Worm (Caenorhabditis elegans): Measurements from ENCODE around the gene F28B4.3.

Gene F28B4.3

DNA sequence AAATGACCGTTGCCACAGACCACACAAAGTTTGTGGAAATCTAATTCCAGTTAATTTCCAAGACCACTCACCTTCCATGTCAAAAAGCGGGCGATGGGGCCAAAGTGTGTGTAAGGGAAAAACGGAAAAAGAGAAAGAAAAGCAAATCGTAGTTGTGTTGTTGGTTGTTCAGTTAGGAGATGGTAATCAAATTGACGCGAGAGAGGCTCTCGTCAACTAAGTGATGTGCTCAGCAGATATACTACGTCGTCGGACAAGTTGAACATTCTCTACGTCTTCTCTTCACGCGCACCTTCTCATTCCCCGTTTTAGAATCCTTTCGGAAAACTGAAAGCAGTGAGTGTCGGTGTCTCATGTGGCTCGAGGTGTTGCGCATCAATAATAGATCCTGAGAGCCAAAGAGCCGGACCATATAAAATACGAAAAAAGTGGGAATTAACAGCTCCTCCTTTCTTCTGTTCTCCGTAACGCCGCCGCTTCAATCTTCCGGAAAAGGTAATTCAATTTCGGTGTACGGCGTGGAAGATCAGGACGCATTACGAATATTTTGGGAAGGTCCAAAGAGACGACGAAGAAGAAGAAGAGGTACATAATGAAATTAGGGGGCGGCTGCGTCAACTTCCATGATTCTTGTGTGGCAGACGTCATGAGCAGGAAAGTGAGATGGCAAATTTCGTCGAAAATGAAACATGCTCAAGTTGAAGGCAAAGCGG is 43.7 kb downstream of the F28B4.3 start:
- TF ChIP-seq nhr-76 (tag; optimal IDR thresholded peaks at IDR 0.05) (no peak), zag-1 (tag; optimal IDR thresholded peaks at IDR 0.05) (no peak), fkh-10 (GFP tag; optimal IDR thresholded peaks at IDR 0.05) (peak; percentile 29)

DNA sequence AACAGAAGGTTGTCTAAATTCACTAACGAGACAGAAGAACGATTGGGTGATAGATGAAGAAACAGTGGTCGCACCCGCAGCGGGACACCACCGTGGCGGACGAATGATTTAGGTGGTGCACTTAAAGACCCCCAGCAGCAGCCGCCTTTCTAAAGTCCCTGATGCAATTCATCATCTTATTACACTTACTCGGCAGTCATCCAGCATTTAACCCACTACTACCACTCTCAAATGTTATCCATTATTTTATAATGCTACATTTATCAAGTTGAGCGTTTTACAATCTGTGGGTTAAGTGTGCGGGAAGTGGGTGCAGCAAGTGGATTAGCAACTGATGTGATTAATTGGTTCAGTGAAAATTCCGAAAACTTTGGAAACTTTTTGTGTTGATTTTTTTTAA is 45.0 kb downstream of the F28B4.3 start:
- peak; percentile 30 for TF ChIP-seq lin-39 (tag; optimal IDR thresholded peaks at IDR 0.05)
- TF ChIP-seq aly-2 (tag; optimal IDR thresholded peaks at IDR 0.05) = no peak

DNA sequence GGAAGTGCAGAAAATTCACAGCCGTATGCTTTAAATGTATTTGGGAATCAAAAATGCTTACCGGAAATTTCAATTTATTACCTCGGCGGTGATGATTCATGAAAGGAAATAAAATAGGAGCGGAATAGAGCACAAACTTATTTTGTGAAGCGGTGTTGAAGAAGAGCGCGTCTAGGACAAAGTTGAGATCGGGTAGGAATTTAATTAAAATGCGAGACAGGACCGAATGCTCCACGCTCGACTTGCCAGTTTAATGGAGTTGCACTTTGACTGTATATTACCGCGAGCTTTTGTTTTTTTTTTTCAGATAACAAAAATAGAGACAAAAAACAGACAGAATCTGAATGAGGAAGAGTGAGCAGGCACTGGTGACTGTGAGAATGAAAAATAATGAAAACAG is 50.6 kb downstream of the F28B4.3 start:
- no peak for TF ChIP-seq elt-2 (tag; optimal IDR thresholded peaks at IDR 0.05)
- no peak for TF ChIP-seq egl-27 (tag; optimal IDR thresholded peaks at IDR 0.05)
- no peak for TF ChIP-seq ceh-28 (tag; optimal IDR thresholded peaks at IDR 0.05)
- TF ChIP-seq nhr-77 (tag; optimal IDR thresholded peaks at IDR 0.05) = no peak

DNA sequence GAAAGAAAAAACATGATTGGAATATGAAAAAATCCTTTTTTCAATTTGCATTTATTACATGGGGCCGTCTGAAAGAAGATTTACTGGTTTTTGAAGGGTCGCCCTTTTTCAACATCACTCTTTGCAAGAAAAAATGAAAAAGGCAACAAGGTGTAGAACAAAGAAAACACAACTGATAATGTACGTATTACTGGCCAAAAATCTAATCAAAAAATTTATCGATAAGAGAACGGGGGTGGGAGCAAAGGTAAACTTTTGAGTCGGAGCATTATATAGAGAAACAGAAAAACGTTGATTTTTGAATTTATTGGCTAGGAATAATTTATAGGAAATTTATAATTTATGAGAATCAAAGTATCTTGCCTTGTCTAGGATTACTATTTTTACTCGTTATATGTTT is 53.3 kb downstream of the F28B4.3 start:
- peak; percentile 76 for TF ChIP-seq elt-2 (tag; optimal IDR thresholded peaks at IDR 0.05)
- TF ChIP-seq nhr-23 (tag; optimal IDR thresholded peaks at IDR 0.05) = no peak
- TF ChIP-seq pqm-1 (tag; optimal IDR thresholded peaks at IDR 0.05) = peak; percentile 43
- no peak for TF ChIP-seq eor-1 (tag; optimal IDR thresholded peaks at IDR 0.05)

DNA sequence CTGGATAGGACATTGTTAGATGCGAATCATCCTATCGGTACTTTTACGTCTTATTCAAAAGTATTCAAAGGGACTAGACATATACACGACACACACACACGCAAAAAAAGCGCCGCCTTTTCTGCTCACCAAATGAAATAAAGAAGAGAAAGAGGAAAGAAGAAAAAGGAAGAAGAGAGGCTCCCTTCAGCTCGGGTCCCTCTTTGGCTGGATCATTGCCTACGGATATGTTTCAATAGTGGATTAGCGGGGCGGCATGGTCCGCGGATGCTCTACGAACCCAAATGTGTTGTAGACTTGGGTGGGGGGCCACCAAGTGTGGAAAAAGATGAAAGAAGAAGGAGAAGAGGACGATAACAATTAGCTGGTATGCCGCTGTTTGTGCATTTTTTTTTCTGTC is 53.8 kb downstream of the F28B4.3 start:
- TF ChIP-seq skn-1 (tag; optimal IDR thresholded peaks at IDR 0.05) (no peak), elt-2 (tag; optimal IDR thresholded peaks at IDR 0.05) (no peak), zag-1 (tag; optimal IDR thresholded peaks at IDR 0.05) (no peak), hmg-11 (tag; optimal IDR thresholded peaks at IDR 0.05) (peak; percentile 8), fkh-10 (GFP tag; optimal IDR thresholded peaks at IDR 0.05) (peak; percentile 40)

DNA sequence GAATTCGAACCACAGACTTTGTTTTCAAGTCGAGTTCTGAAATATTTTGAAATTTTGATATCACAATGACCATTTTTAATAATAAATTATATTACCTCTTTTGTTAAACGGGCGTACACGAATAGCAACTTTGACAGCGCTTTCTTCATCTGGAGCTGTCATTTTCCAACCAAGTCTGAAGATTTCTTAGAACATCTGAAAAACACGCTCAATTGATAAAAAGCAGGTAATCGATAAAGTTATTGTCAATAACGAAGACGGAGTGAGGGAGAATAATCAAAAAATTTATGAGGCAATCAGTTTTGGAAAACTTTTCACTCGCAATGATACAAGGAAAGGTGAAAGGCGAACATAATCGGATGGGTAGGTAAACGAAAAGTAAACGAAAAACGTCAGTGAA is 56.7 kb downstream of the F28B4.3 start, which contains the start of gene klp-4:
Gene klp-4 (minus strand): TSS at position 201 of the 400 bp plus-strand sequence.
- peak; percentile 28 for TF ChIP-seq pha-4 (tag; optimal IDR thresholded peaks at IDR 0.05)
- TF ChIP-seq elt-3 (tag; optimal IDR thresholded peaks at IDR 0.05) = no peak
- TF ChIP-seq egl-27 (tag; optimal IDR thresholded peaks at IDR 0.05) = no peak
- TF ChIP-seq unc-62 (GFP tag; optimal IDR thresholded peaks at IDR 0.05) = no peak
- no peak for TF ChIP-seq nhr-12 (tag; optimal IDR thresholded peaks at IDR 0.05)

Measured in whole organism, L3 larva.